Worm (Caenorhabditis elegans): ENCODE data around the gene glb-2.

DNA sequence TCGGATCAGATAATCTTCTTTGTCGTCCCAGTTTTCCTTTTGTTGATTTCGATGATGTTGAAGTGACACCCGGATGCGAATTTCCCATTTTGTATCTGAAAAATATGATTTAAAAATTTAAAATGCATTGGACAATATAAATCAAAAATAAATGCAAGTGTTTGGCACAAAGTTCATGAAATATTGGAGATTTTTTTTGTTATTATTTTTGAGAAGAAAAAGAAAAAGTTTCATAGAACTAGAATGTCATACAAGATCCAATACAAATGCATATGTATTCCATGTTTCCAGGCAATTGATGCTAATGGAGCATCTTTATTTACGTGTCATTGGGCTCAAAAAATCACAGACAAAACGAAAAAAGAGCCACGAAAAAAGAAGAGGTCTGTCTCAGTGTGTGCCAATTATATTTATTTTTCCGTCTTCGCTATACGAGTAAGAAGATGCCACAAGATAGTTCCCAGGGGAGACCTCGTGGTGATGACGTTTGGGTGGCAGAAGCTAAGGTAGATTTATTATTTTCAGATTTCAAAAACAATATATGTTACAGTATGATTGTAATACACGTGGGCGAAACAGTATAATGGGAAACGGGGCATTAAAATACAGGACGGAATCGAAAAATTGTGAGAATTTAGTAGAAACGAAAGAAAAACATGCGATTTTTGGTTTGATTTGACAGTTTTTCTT lies 43.5 kb downstream of the glb-2 start, which contains the start of the genes glb-23 and R13A1.1:
- no peak for TF ChIP-seq lin-13 (tag; optimal IDR thresholded peaks at IDR 0.05)
- TF ChIP-seq nhr-28 (tag; optimal IDR thresholded peaks at IDR 0.05), result no peak
- no peak for TF ChIP-seq unc-62 (GFP tag; optimal IDR thresholded peaks at IDR 0.05)
- no peak for TF ChIP-seq lsy-2 (tag; optimal IDR thresholded peaks at IDR 0.05)
- no peak for TF ChIP-seq nhr-12 (tag; optimal IDR thresholded peaks at IDR 0.05)
- no peak for TF ChIP-seq nhr-76 (tag; optimal IDR thresholded peaks at IDR 0.05)
- no peak for TF ChIP-seq pha-4 (tag; optimal IDR thresholded peaks at IDR 0.05)
- TF ChIP-seq nhr-237 (tag; optimal IDR thresholded peaks at IDR 0.05), result no peak
- TF ChIP-seq flh-1 (GFP tag; optimal IDR thresholded peaks at IDR 0.05), result no peak
- no peak for TF ChIP-seq elt-3 (tag; optimal IDR thresholded peaks at IDR 0.05)
- no peak for TF ChIP-seq bed-3 (GFP tag; optimal IDR thresholded peaks at IDR 0.05)
- TF ChIP-seq drap-1 (GFP tag; optimal IDR thresholded peaks at IDR 0.05), result no peak
- TF ChIP-seq snpc-4 (tag; optimal IDR thresholded peaks at IDR 0.05), result no peak
- TF ChIP-seq zip-8 (tag; optimal IDR thresholded peaks at IDR 0.05), result no peak

All from whole organism, mixed stage, embryonic.